Fruit fly (Drosophila melanogaster) Kc167 (cell line): ENCODE data around the gene Wdr92.

Source experiments
- Sin3A ChIP-seq: fragments of >200 bp; optimal IDR thresholded peaks from 2 replicates; lab custom pipeline; 2018; ENCODE audit warnings: missing external identifiers
- insv ChIP-seq: fragments of >200 bp; optimal IDR thresholded peaks from 3 replicates; lab custom pipeline; 2018; ENCODE audit warnings: missing external identifiers
- psq ChIP-seq: fragments of >200 bp; optimal IDR thresholded peaks from 2 replicates; lab custom pipeline; 2017; ENCODE audit warnings: missing external identifiers

- no peak for TF ChIP-seq insv
- TF ChIP-seq psq: no peak
- no peak for TF ChIP-seq Sin3A (lab: Kevin White, UChicago)
Observed at dm6 chr3L:17941575-17941974, 33.6 kb downstream of the Wdr92 start.
